Fruit fly (Drosophila melanogaster): ENCODE data around the gene CG4199.

DNA sequence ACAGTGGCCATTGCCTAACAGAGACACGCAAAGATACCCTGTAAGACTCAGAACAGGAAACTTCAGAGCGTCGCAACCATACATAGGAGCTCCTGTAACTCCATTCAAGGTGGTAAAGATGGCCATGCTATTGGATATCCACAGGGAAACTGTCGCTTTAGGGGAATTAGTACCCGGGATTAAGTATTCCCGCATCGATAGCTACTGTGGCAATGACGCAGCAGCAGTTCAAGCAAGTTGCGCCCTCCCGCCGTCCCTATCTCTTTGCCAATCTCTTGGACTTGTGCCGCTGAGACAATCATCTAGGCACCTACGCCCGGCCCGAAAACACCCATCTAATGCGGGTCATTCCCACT lies 2.6 kb downstream of the CG4199 start:
- TF ChIP-seq D1 (tag; optimal IDR thresholded peaks at IDR 0.05) (no peak), CG17806 (tag; optimal IDR thresholded peaks at IDR 0.05) (peak; percentile 37), gl (tag; optimal IDR thresholded peaks at IDR 0.05) (no peak), fd96Ca (GFP tag; IDR thresholded peaks at IDR 0.05) (peak; percentile 80), Pif1B (GFP tag; optimal IDR thresholded peaks at IDR 0.05) (no peak)

All from whole organism, pupa.